Worm (Caenorhabditis elegans) whole organism, L1 larva: Measurements from ENCODE around the gene Y69H2.7.

Experiments
- C04F5.9 ChIP-seq: sonication (generic microtip); optimal IDR thresholded peaks from 2 replicates; lab custom pipeline; 2016; ENCODE audit warnings: missing genetic modification characterization, missing compliant biosample characterization
- Y116A8C.19 ChIP-seq: sonication (generic microtip); optimal IDR thresholded peaks from 2 replicates; lab custom pipeline; 2016; ENCODE audit warnings: missing compliant biosample characterization, missing genetic modification characterization, borderline replicate concordance
- aha-1 ChIP-seq: fragments of 150-350 bp; optimal IDR thresholded peaks from 2 replicates; lab custom pipeline; 2014; ENCODE audit warnings: missing biosample characterization, missing genetic modification characterization
- ceh-82 ChIP-seq, 3 experiments: fragments of 150-350 bp in 1 of 3; sonication (generic microtip) in 2 of 3; optimal IDR thresholded peaks; 2 replicates each; lab custom pipeline; 2014 to 2017; ENCODE audit warnings: missing biosample characterization in 3 of 3, missing genetic modification characterization in 3 of 3
- ces-1 ChIP-seq: fragments of 150-350 bp; optimal IDR thresholded peaks from 2 replicates; lab custom pipeline; 2014; ENCODE audit warnings: missing biosample characterization, missing genetic modification reagents, missing genetic modification characterization
- dpl-1 ChIP-seq, 3 experiments: fragments of 150-350 bp in 2 of 3; sonication (generic microtip) in 1 of 3; optimal IDR thresholded peaks; 2 replicates each; lab custom pipeline; 2014 to 2017; ENCODE audit warnings: missing biosample characterization in 3 of 3, missing genetic modification characterization in 3 of 3, missing genetic modification reagents in 3 of 3
- efl-1 ChIP-seq, 4 experiments: fragments of 150-350 bp; optimal IDR thresholded peaks in 3 of 4; peaks in 1 of 4; 1 replicate in 1 of 4; 2 replicates in 3 of 4; lab custom pipeline; 2014; ENCODE audit warnings: missing biosample characterization in 2 of 4, missing genetic modification characterization in 2 of 4, missing genetic modification reagents in 2 of 4
- ets-5 ChIP-seq: fragments of 200-800 bp; sonication (Bioruptor generic); IDR thresholded peaks from 2 replicates; pipeline ENCODE4 v1.3.6; 2022; ENCODE audit warnings: missing genetic modification characterization, missing compliant biosample characterization
- fkh-4 ChIP-seq: sonication (generic microtip); optimal IDR thresholded peaks from 2 replicates; lab custom pipeline; 2016; ENCODE audit warnings: missing compliant biosample characterization, missing genetic modification characterization, borderline replicate concordance
- fos-1 ChIP-seq: fragments of 150-350 bp; optimal IDR thresholded peaks from 2 replicates; lab custom pipeline; 2014; ENCODE audit warnings: missing biosample characterization, missing genetic modification characterization
- grh-1 ChIP-seq: fragments of 200-800 bp; sonication (Bioruptor generic); IDR thresholded peaks from 2 replicates; pipeline ENCODE4 v1.3.6; 2022; ENCODE audit warnings: missing genetic modification reagents, missing genetic modification characterization, missing compliant biosample characterization
- hlh-17 ChIP-seq: fragments of 200-800 bp; sonication (Bioruptor generic); optimal IDR thresholded peaks from 2 replicates; lab custom pipeline; 2018; ENCODE audit warnings: missing genetic modification characterization, mild to moderate bottlenecking, missing compliant biosample characterization, moderate library complexity, borderline replicate concordance
- hlh-4 ChIP-seq: sonication (generic microtip); optimal IDR thresholded peaks from 2 replicates; lab custom pipeline; 2016; ENCODE audit warnings: mild to moderate bottlenecking, missing genetic modification characterization, missing compliant biosample characterization
- hpl-2 ChIP-seq: fragments of 150-350 bp; optimal IDR thresholded peaks from 2 replicates; lab custom pipeline; 2014; ENCODE audit warnings: missing biosample characterization, missing genetic modification reagents, missing genetic modification characterization
- irx-1 ChIP-seq: sonication (generic microtip); optimal IDR thresholded peaks from 2 replicates; lab custom pipeline; 2016; ENCODE audit warnings: missing genetic modification characterization, missing compliant biosample characterization
- isw-1 ChIP-seq: fragments of 200-800 bp; sonication (Bioruptor generic); IDR thresholded peaks from 2 replicates; pipeline ENCODE4 v1.3.6; 2022; ENCODE audit warnings: missing genetic modification characterization, missing compliant biosample characterization
- lir-3 ChIP-seq: sonication (generic microtip); optimal IDR thresholded peaks from 2 replicates; lab custom pipeline; 2016; ENCODE audit warnings: mild to moderate bottlenecking, missing genetic modification characterization, moderate library complexity, missing compliant biosample characterization; ENCODE audit not compliant: poor library complexity
- lsy-2 ChIP-seq, 2 experiments: fragments of 150-350 bp; optimal IDR thresholded peaks; 2 replicates each; lab custom pipeline; 2014; ENCODE audit warnings: missing biosample characterization in 2 of 2, missing genetic modification characterization in 2 of 2
- mdl-1 ChIP-seq, 2 experiments: fragments of 150-350 bp; optimal IDR thresholded peaks; 2 replicates each; lab custom pipeline; 2014 to 2017; ENCODE audit warnings: missing biosample characterization in 2 of 2, missing genetic modification characterization in 2 of 2, inconsistent platforms in 1 of 2
- mep-1 ChIP-seq: fragments of 150-350 bp; optimal IDR thresholded peaks from 2 replicates; lab custom pipeline; 2014; ENCODE audit warnings: missing biosample characterization, missing genetic modification characterization
- nhr-12 ChIP-seq: sonication (generic microtip); optimal IDR thresholded peaks from 2 replicates; lab custom pipeline; 2017; ENCODE audit warnings: missing biosample characterization, missing genetic modification characterization
- nhr-19 ChIP-seq: fragments of 200-800 bp; sonication (Bioruptor generic); conservative IDR thresholded peaks from 2 replicates; pipeline ENCODE4 v1.3.6; 2022; ENCODE audit warnings: missing genetic modification characterization, missing compliant biosample characterization
- nhr-47 ChIP-seq: sonication (generic microtip); optimal IDR thresholded peaks from 2 replicates; lab custom pipeline; 2016; ENCODE audit warnings: mild to moderate bottlenecking, missing genetic modification characterization, moderate library complexity, missing compliant biosample characterization
- nhr-76 ChIP-seq: sonication (generic microtip); optimal IDR thresholded peaks from 2 replicates; lab custom pipeline; 2017; ENCODE audit warnings: missing biosample characterization, missing genetic modification characterization
- nhr-84 ChIP-seq: sonication (generic microtip); optimal IDR thresholded peaks from 2 replicates; lab custom pipeline; 2017; ENCODE audit warnings: missing biosample characterization, missing genetic modification characterization
- nhr-85 ChIP-seq: sonication (generic microtip); peaks from one replicate; lab custom pipeline; 2016; ENCODE audit warnings: missing genetic modification characterization, inconsistent platforms, missing compliant biosample characterization
- pag-3 ChIP-seq: sonication (generic microtip); optimal IDR thresholded peaks from 2 replicates; lab custom pipeline; 2017; ENCODE audit warnings: missing genetic modification characterization, mild to moderate bottlenecking, missing compliant biosample characterization, antibody characterized with exemption, borderline replicate concordance; ENCODE audit not compliant: insufficient read depth
- rnt-1 ChIP-seq: sonication (generic microtip); optimal IDR thresholded peaks from 2 replicates; lab custom pipeline; 2016; ENCODE audit warnings: mild to moderate bottlenecking, missing genetic modification characterization, moderate library complexity, missing compliant biosample characterization
- skn-1 ChIP-seq: fragments of 150-350 bp; optimal IDR thresholded peaks from 2 replicates; lab custom pipeline; 2014; ENCODE audit warnings: missing biosample characterization, missing genetic modification characterization
- snu-23 ChIP-seq: sonication (generic microtip); optimal IDR thresholded peaks from 2 replicates; lab custom pipeline; 2016; ENCODE audit warnings: missing genetic modification characterization, missing compliant biosample characterization
- sox-4 ChIP-seq: sonication (generic microtip); optimal IDR thresholded peaks from 2 replicates; lab custom pipeline; 2016; ENCODE audit warnings: missing genetic modification characterization, missing compliant biosample characterization
- sptf-1 ChIP-seq: fragments of 150-350 bp; optimal IDR thresholded peaks from 2 replicates; lab custom pipeline; 2014; ENCODE audit warnings: missing biosample characterization, missing genetic modification characterization
- swsn-7 ChIP-seq: sonication (generic microtip); optimal IDR thresholded peaks from 2 replicates; lab custom pipeline; 2016; ENCODE audit warnings: missing genetic modification characterization, missing compliant biosample characterization
- tlp-1 ChIP-seq: fragments of 150-350 bp; optimal IDR thresholded peaks from 2 replicates; lab custom pipeline; 2014; ENCODE audit warnings: missing biosample characterization, missing genetic modification characterization
- unc-30 ChIP-seq: sonication (generic microtip); optimal IDR thresholded peaks from 2 replicates; lab custom pipeline; 2017; ENCODE audit warnings: missing biosample characterization, missing genetic modification characterization
- unc-86 ChIP-seq: sonication (generic microtip); optimal IDR thresholded peaks from 2 replicates; lab custom pipeline; 2016; ENCODE audit warnings: missing genetic modification characterization, missing compliant biosample characterization
- unc-98 ChIP-seq: fragments of 200-800 bp; sonication (Bioruptor generic); IDR thresholded peaks from 2 replicates; pipeline ENCODE4 v1.3.6; 2022; ENCODE audit warnings: missing genetic modification characterization, missing compliant biosample characterization
- ztf-11 ChIP-seq, 2 experiments: sonication (generic microtip); optimal IDR thresholded peaks; 2 replicates each; lab custom pipeline; 2016 to 2017; ENCODE audit warnings: missing genetic modification characterization in 2 of 2, missing biosample characterization in 1 of 2, missing compliant biosample characterization in 1 of 2

Y69H2.7 gene

ce11 chrV:18705319-18706062 is 15.7 kb downstream of the Y69H2.7 start:
- TF ChIP-seq nhr-19 (GFP tag; lab: Robert Waterston, UW) (0 out of 2 replicates have a peak, but pooled peaks have one; percentile 2), unc-98 (GFP tag; lab: Robert Waterston, UW) (no peak), ets-5 (GFP tag; lab: Robert Waterston, UW) (0 out of 2 replicates have a peak, but pooled peaks have one; percentile 44)

DNA sequence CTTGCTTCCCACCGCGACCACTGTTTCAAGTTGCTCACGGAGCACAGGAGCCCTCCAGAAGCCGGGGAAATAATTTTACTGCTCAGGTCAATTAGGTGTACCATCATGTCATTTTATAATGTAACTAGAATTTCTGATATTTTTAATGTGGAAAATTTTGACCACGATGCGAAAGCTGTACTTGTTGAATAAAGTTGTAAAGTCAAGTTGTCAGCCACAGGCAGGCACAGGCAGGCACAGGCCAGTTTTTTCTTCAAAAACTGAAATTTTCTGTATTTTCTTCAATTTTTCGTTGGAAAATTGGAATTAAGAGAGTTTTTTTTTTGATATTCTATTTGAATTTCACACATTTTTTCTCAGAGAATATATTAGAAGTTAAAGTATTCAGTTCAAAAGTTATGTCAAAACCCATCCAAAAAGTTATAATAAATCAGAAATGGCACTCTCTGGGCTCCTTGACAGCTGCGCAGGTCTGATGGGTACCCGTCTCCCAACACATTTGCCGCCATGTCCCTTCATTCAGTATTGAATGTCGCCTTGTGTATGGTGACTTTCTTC is 16.4 kb downstream of the Y69H2.7 start, which contains the start of gene Y17D7C.1:
Y17D7C.1 (plus strand) TSS at position 508 of the 558 bp plus-strand sequence.
- TF ChIP-seq efl-1 (optimal IDR thresholded peaks at IDR 0.05; lab: Kevin White, UChicago) (no peak), efl-1 (GFP tag; optimal IDR thresholded peaks at IDR 0.05 in 1 of 2; lab: Kevin White, UChicago) (peak in 1 of 2 experiments; percentile 86), fkh-4 (tag; lab: Kevin White, UChicago) (no peak)

DNA sequence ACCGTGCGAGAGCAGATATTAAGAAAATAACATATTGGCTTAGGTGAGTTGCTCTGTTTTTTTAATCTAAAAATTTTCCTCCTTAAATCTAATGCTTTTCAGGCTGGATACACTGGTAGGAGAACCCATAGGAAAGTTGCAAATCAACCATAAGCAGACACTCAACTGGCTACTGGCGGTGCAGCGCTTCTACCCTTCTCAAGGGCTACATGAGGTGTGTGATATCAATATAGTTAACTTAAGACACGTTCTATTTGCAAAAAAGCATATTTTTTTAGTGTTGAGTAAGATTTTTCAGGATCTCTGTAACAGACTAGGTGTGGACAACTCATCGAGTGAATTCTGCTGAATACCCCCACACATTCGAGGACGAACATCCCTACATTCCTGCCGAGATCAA is 18.2 kb downstream of the Y69H2.7 start:
- TF ChIP-seq ets-5 (GFP tag; lab: Robert Waterston, UW) (0 out of 2 replicates have a peak, but pooled peaks have one; percentile 78), grh-1 (peak; percentile 43; the same call in 1 of the 2 replicates), aha-1 (no peak)
- TF ChIP-seq, all 84 proteins: peak for 2

DNA sequence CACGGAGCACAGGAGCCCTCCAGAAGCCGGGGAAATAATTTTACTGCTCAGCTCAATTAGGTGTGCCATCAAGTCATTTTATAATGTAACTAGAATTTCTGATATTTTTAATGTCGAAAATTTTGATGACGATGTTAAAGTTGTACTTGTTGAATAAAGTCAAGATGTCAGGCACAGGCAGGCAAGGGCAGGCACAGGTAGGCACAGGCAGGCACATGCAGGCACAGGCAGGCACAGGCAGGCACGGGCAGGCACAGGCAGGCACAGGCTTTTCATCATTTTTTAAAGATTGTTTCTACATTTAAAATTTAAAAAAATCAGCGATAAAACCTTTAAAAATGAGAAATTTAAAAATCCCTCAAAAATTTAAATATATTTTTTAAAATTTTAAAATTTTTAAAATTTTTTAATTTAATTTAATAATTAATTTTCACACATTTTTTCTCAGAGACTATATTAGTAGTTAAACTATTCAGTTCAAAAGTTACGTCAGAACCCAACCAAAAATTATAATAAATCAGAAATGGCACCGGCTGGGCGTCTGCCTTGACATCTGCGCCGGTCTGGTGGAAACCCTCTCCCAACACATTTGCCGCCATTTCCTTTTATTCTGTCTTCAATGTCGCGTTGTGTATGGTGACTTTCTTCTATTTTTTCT is 19.5 kb downstream of the Y69H2.7 start, which contains the start of gene Y17D7C.6:
Y17D7C.6 (plus strand) TSS at position 608 of the 658 bp plus-strand sequence.
- TF ChIP-seq nhr-76 (tag; lab: Kevin White, UChicago) (no peak), isw-1 (GFP tag; lab: Robert Waterston, UW) (no peak), ceh-82 (tag; optimal IDR thresholded peaks at IDR 0.05; lab: Kevin White, UChicago) (no peak), nhr-47 (tag; lab: Kevin White, UChicago) (no peak), lir-3 (tag; lab: Kevin White, UChicago) (no peak), dpl-1 (GFP tag; optimal IDR thresholded peaks at IDR 0.05; lab: Kevin White, UChicago) (no peak), irx-1 (tag; lab: Kevin White, UChicago) (no peak), tlp-1 (no peak), C04F5.9 (tag; lab: Kevin White, UChicago) (no peak), snu-23 (GFP tag; lab: Kevin White, UChicago) (no peak), rnt-1 (tag; lab: Kevin White, UChicago) (no peak), mep-1 (no peak), fos-1 (tag; lab: Kevin White, UChicago) (no peak)

ce11 chrV:18710045-18710490 is 20.3 kb downstream of the Y69H2.7 start:
- TF ChIP-seq C04F5.9 (tag; lab: Kevin White, UChicago) (no peak), nhr-84 (tag; lab: Kevin White, UChicago) (no peak), swsn-7 (peak; percentile 37), skn-1 (tag; lab: Kevin White, UChicago) (peak; percentile 55), hlh-4 (peak; percentile 42), unc-86 (tag; lab: Kevin White, UChicago) (peak; percentile 5), ceh-82 (tag; optimal IDR thresholded peaks at IDR 0.05; lab: Kevin White, UChicago) (no peak), nhr-12 (no peak), rnt-1 (tag; lab: Kevin White, UChicago) (no peak), hpl-2 (GFP tag; lab: Kevin White, UChicago) (no peak), ztf-11 (tag; optimal IDR thresholded peaks at IDR 0.05; lab: Kevin White, UChicago) (peak in 1 of 2 experiments; percentile 81), sox-4 (tag; lab: Kevin White, UChicago) (no peak), efl-1 (optimal IDR thresholded peaks at IDR 0.05; lab: Kevin White, UChicago) (no peak), efl-1 (GFP tag; optimal IDR thresholded peaks at IDR 0.05 in 1 of 2; lab: Kevin White, UChicago) (peak in 1 of 2 experiments; percentile 91), unc-98 (GFP tag; lab: Robert Waterston, UW) (no peak), unc-30 (tag; lab: Kevin White, UChicago) (no peak), snu-23 (GFP tag; lab: Kevin White, UChicago) (no peak), isw-1 (GFP tag; lab: Robert Waterston, UW) (no peak), lsy-2 (tag; optimal IDR thresholded peaks at IDR 0.05; lab: Kevin White, UChicago) (peak; percentile 87 to 97), irx-1 (tag; lab: Kevin White, UChicago) (peak; percentile 79), nhr-76 (tag; lab: Kevin White, UChicago) (no peak), nhr-85 (tag; lab: Kevin White, UChicago) (peak; percentile 70), Y116A8C.19 (tag; lab: Kevin White, UChicago) (no peak), pag-3 (tag; lab: Kevin White, UChicago) (no peak), mdl-1 (tag; optimal IDR thresholded peaks at IDR 0.05; lab: Kevin White, UChicago) (no peak), sptf-1 (no peak), ces-1 (GFP tag; lab: Kevin White, UChicago) (no peak), hlh-17 (GFP tag; lab: Kevin White, UChicago) (no peak), nhr-19 (GFP tag; lab: Robert Waterston, UW) (peak; percentile 65)
